Fruit fly (Drosophila melanogaster) ovary, adult (tissue): ENCODE data around the gene Zaf1.

Experiments used
- CG17801 ChIP-seq: fragments of 200-800 bp; optimal IDR thresholded peaks from 2 replicates; lab custom pipeline; 2019; ENCODE audit warnings: missing biosample characterization, mild to moderate bottlenecking, missing genetic modification characterization, moderate library complexity; ENCODE audit not compliant: partially characterized antibody

Zaf1 gene

dm6 chr3R:11578645-11579044 is 46.8 kb downstream of the Zaf1 start, which contains the start of the genes CG6790 and CG5342:
Gene CG6790, minus strand, starts transcription at chr3R:11578745.
Gene CG5342, plus strand, starts transcription at chr3R:11578826.
- TF ChIP-seq CG17801 (GFP tag; lab: Kevin White, UChicago) = no peak
